Fruit fly (Drosophila melanogaster) whole organism, embryonic: Measurements from ENCODE around the gene CG45002.

ENCODE experiments used
- Atf6 ChIP-seq: fragments of 200-800 bp; sonication (Bioruptor generic); IDR thresholded peaks from 2 replicates; pipeline ENCODE4 v1.3.6; 2022; ENCODE audit warnings: missing biosample characterization, missing genetic modification characterization
- C15 ChIP-seq: fragments of 200-800 bp; sonication (Bioruptor generic); IDR thresholded peaks from 3 replicates; pipeline ENCODE4 v1.3.6; 2022; ENCODE audit warnings: missing biosample characterization, missing genetic modification characterization
- CG12219 ChIP-seq: fragments of 200-800 bp; sonication (Bioruptor generic); optimal IDR thresholded peaks from 3 replicates; lab custom pipeline; 2018; ENCODE audit warnings: missing biosample characterization, mild to moderate bottlenecking, missing genetic modification characterization
- CG13296 ChIP-seq: fragments of 200-800 bp; sonication (Bioruptor generic); optimal IDR thresholded peaks from 3 replicates; lab custom pipeline; 2018; ENCODE audit warnings: missing biosample characterization, mild to moderate bottlenecking, missing genetic modification characterization
- CG1647 ChIP-seq: fragments of 200-800 bp; sonication (Bioruptor generic); optimal IDR thresholded peaks from 3 replicates; lab custom pipeline; 2016; ENCODE audit warnings: missing biosample characterization, missing genetic modification characterization
- CG17328 ChIP-seq: fragments of 200-800 bp; sonication (Bioruptor generic); IDR thresholded peaks from 2 replicates; pipeline ENCODE4 v1.3.6; 2022; ENCODE audit warnings: missing biosample characterization, missing genetic modification characterization
- CG17385 ChIP-seq: fragments of 200-800 bp; sonication (Bioruptor generic); optimal IDR thresholded peaks from 3 replicates; lab custom pipeline; 2018; ENCODE audit warnings: missing biosample characterization, mild to moderate bottlenecking, missing genetic modification characterization
- CG18011 ChIP-seq: fragments of 200-800 bp; sonication (Bioruptor generic); optimal IDR thresholded peaks from 2 replicates; lab custom pipeline; 2017; ENCODE audit warnings: missing biosample characterization, missing genetic modification characterization, mild to moderate bottlenecking, moderate library complexity, missing genotype
- CG3726 ChIP-seq: fragments of 200-800 bp; sonication (Bioruptor generic); IDR thresholded peaks from 3 replicates; pipeline ENCODE4, ENCODE4 v1.3.6; 2022; ENCODE audit warnings: missing biosample characterization, missing genetic modification characterization
- CG3838 ChIP-seq: fragments of 200-800 bp; sonication (Bioruptor generic); optimal IDR thresholded peaks from 3 replicates; lab custom pipeline; 2016; ENCODE audit warnings: missing biosample characterization, missing genetic modification characterization
- CG6654 ChIP-seq: fragments of 200-800 bp; sonication (Bioruptor generic); optimal IDR thresholded peaks from 2 replicates; lab custom pipeline; 2017; ENCODE audit warnings: missing biosample characterization, mild to moderate bottlenecking, missing genetic modification characterization
- CG6683 ChIP-seq: fragments of 200-800 bp; sonication (Bioruptor generic); optimal IDR thresholded peaks from 2 replicates; lab custom pipeline; 2017; ENCODE audit warnings: missing biosample characterization, mild to moderate bottlenecking, missing genetic modification characterization, missing genetic modification reagents
- CG6765 ChIP-seq: fragments of 200-800 bp; sonication (Bioruptor generic); optimal IDR thresholded peaks from 3 replicates; lab custom pipeline; 2017; ENCODE audit warnings: missing biosample characterization, mild to moderate bottlenecking, missing genetic modification characterization
- CG7271 ChIP-seq: fragments of 200-800 bp; sonication (Bioruptor generic); optimal IDR thresholded peaks from 2 replicates; lab custom pipeline; 2018; ENCODE audit warnings: missing biosample characterization, mild to moderate bottlenecking, missing genetic modification characterization, moderate library complexity
- CG7745 ChIP-seq: fragments of 200-800 bp; sonication (Bioruptor generic); optimal IDR thresholded peaks from 2 replicates; lab custom pipeline; 2018; ENCODE audit warnings: missing biosample characterization, mild to moderate bottlenecking, missing genetic modification characterization, moderate library complexity
- D19B ChIP-seq: fragments of 200-800 bp; sonication (Bioruptor generic); optimal IDR thresholded peaks from 2 replicates; lab custom pipeline; 2017; ENCODE audit warnings: missing biosample characterization, mild to moderate bottlenecking, missing genetic modification characterization
- Dek ChIP-seq: fragments of 200-800 bp; sonication (Bioruptor generic); optimal IDR thresholded peaks from 3 replicates; lab custom pipeline; 2019; ENCODE audit warnings: missing biosample characterization, mild to moderate bottlenecking, missing genetic modification characterization, moderate library complexity
- Dip3 ChIP-seq: fragments of 200-800 bp; sonication (Bioruptor generic); optimal IDR thresholded peaks from 3 replicates; lab custom pipeline; 2016; ENCODE audit warnings: missing biosample characterization, missing genetic modification characterization
- HLH3B ChIP-seq: fragments of 200-800 bp; sonication (Bioruptor generic); IDR thresholded peaks from 2 replicates; pipeline ENCODE4 v1.3.6; 2022; ENCODE audit warnings: missing biosample characterization, missing genetic modification characterization
- Hand ChIP-seq: fragments of 200-800 bp; sonication (Bioruptor generic); optimal IDR thresholded peaks from 2 replicates; lab custom pipeline; 2017; ENCODE audit warnings: mild to moderate bottlenecking, missing biosample characterization, missing genetic modification reagents, missing genetic modification characterization
- HmgD ChIP-seq: fragments of 200-800 bp; sonication (Bioruptor generic); optimal IDR thresholded peaks from 3 replicates; lab custom pipeline; 2016; ENCODE audit warnings: missing biosample characterization, missing genetic modification characterization
- Hmx ChIP-seq: fragments of 200-800 bp; sonication (Bioruptor generic); optimal IDR thresholded peaks from 2 replicates; lab custom pipeline; 2016; ENCODE audit warnings: missing biosample characterization, missing genetic modification characterization
- Hr39 ChIP-seq: fragments of >200 bp; optimal IDR thresholded peaks from 2 replicates; lab custom pipeline; 2017
- NC2β ChIP-seq: fragments of 200-800 bp; sonication (Bioruptor generic); optimal IDR thresholded peaks from 2 replicates; lab custom pipeline; 2016; ENCODE audit warnings: missing biosample characterization, missing genetic modification characterization
- PHDP ChIP-seq: fragments of 200-800 bp; sonication (Bioruptor generic); optimal IDR thresholded peaks from 3 replicates; lab custom pipeline; 2018; ENCODE audit warnings: missing biosample characterization, mild to moderate bottlenecking, missing genetic modification characterization, moderate library complexity
- Ptx1 ChIP-seq: fragments of 200-800 bp; sonication (Bioruptor generic); IDR thresholded peaks from 2 replicates; pipeline ENCODE4 v1.3.6; 2022; ENCODE audit warnings: missing biosample characterization, missing genetic modification characterization
- Usf ChIP-seq: fragments of 200-800 bp; sonication (Bioruptor generic); optimal IDR thresholded peaks from 2 replicates; lab custom pipeline; 2017; ENCODE audit warnings: missing genotype, missing biosample characterization, missing genetic modification characterization
- ac ChIP-seq: fragments of 200-800 bp; sonication (Bioruptor generic); optimal IDR thresholded peaks from 3 replicates; lab custom pipeline; 2017; ENCODE audit warnings: missing biosample characterization, mild to moderate bottlenecking, missing genetic modification characterization
- aop ChIP-seq: fragments of 200-800 bp; sonication (Bioruptor generic); IDR thresholded peaks from 2 replicates; pipeline ENCODE4 v1.3.6; 2022; ENCODE audit warnings: missing biosample characterization, missing genetic modification characterization
- bab2 ChIP-seq: fragments of 200-800 bp; sonication (Bioruptor generic); optimal IDR thresholded peaks from 2 replicates; lab custom pipeline; 2016; ENCODE audit warnings: missing biosample characterization, missing genetic modification characterization
- btn ChIP-seq: fragments of 200-800 bp; sonication (Bioruptor generic); optimal IDR thresholded peaks from 2 replicates; lab custom pipeline; 2016; ENCODE audit warnings: missing biosample characterization, missing genetic modification characterization
- cg ChIP-seq: fragments of 200-800 bp; sonication (Bioruptor generic); optimal IDR thresholded peaks from 3 replicates; lab custom pipeline; 2019; ENCODE audit warnings: missing biosample characterization, mild to moderate bottlenecking, missing genetic modification characterization, moderate library complexity
- crp ChIP-seq, 2 experiments: fragments of 200-800 bp; sonication (Bioruptor generic); optimal IDR thresholded peaks; 2 replicates in 1 of 2; 3 replicates in 1 of 2; lab custom pipeline; 2017; ENCODE audit warnings: missing biosample characterization in 2 of 2, missing genetic modification characterization in 2 of 2, mild to moderate bottlenecking in 1 of 2, moderate library complexity in 1 of 2
- dan ChIP-seq: fragments of 200-800 bp; sonication (Bioruptor generic); IDR thresholded peaks from 2 replicates; pipeline ENCODE4 v1.3.6; 2022; ENCODE audit warnings: missing biosample characterization, missing genetic modification characterization
- dati ChIP-seq: fragments of 200-800 bp; sonication (Bioruptor generic); IDR thresholded peaks from 2 replicates; pipeline ENCODE4 v1.3.6; 2022; ENCODE audit warnings: missing biosample characterization, missing genetic modification characterization
- dm ChIP-seq: fragments of 200-800 bp; sonication (Bioruptor generic); optimal IDR thresholded peaks from 3 replicates; lab custom pipeline; 2016; ENCODE audit warnings: missing biosample characterization, missing genetic modification characterization
- fd3F ChIP-seq: fragments of 200-800 bp; sonication (Bioruptor generic); optimal IDR thresholded peaks from 2 replicates; lab custom pipeline; 2018; ENCODE audit warnings: missing biosample characterization, mild to moderate bottlenecking, missing genetic modification characterization, moderate library complexity
- fu2 ChIP-seq: fragments of 200-800 bp; sonication (Bioruptor generic); optimal IDR thresholded peaks from 2 replicates; lab custom pipeline; 2016; ENCODE audit warnings: missing biosample characterization, missing genetic modification characterization
- gfzf ChIP-seq: fragments of 200-800 bp; sonication (Bioruptor generic); optimal IDR thresholded peaks from 2 replicates; lab custom pipeline; 2016; ENCODE audit warnings: missing biosample characterization, mild to moderate bottlenecking, missing genetic modification characterization, moderate library complexity
- gsb ChIP-seq: fragments of 200-800 bp; sonication (Bioruptor generic); IDR thresholded peaks from 2 replicates; pipeline ENCODE4 v1.3.6; 2022; ENCODE audit warnings: missing biosample characterization, missing genetic modification characterization
- insv ChIP-seq, 2 experiments: fragments of 200-800 bp; sonication (Bioruptor generic); optimal IDR thresholded peaks; 3 replicates each; lab custom pipeline; 2016 to 2018; ENCODE audit warnings: missing biosample characterization in 2 of 2, missing genetic modification characterization in 2 of 2
- luna ChIP-seq: fragments of 200-800 bp; sonication (Bioruptor generic); optimal IDR thresholded peaks from 2 replicates; lab custom pipeline; 2016; ENCODE audit warnings: missing biosample characterization, missing genetic modification characterization
- pum ChIP-seq: fragments of 200-800 bp; sonication (Bioruptor generic); optimal IDR thresholded peaks from 2 replicates; lab custom pipeline; 2016; ENCODE audit warnings: missing biosample characterization, missing genetic modification characterization
- repo ChIP-seq: fragments of 200-800 bp; sonication (Bioruptor generic); optimal IDR thresholded peaks from 2 replicates; lab custom pipeline; 2016; ENCODE audit warnings: missing biosample characterization, missing genetic modification characterization
- schlank ChIP-seq: fragments of 200-800 bp; sonication (Bioruptor generic); optimal IDR thresholded peaks from 2 replicates; lab custom pipeline; 2018; ENCODE audit warnings: missing biosample characterization, mild to moderate bottlenecking, missing genetic modification characterization
- sima ChIP-seq: fragments of 200-800 bp; sonication (Bioruptor generic); optimal IDR thresholded peaks from 2 replicates; lab custom pipeline; 2016; ENCODE audit warnings: missing biosample characterization, missing genetic modification characterization
- sqz ChIP-seq: fragments of 200-800 bp; sonication (Bioruptor generic); optimal IDR thresholded peaks from 3 replicates; lab custom pipeline; 2018; ENCODE audit warnings: missing biosample characterization, mild to moderate bottlenecking, missing genetic modification characterization
- sr ChIP-seq: fragments of 200-800 bp; sonication (Bioruptor generic); IDR thresholded peaks from 3 replicates; pipeline ENCODE4 v1.3.6; 2022; ENCODE audit warnings: missing biosample characterization, missing genetic modification characterization
- tap ChIP-seq: fragments of 200-800 bp; optimal IDR thresholded peaks from 3 replicates; lab custom pipeline; 2019; ENCODE audit warnings: missing biosample characterization, mild to moderate bottlenecking, missing genetic modification characterization, moderate library complexity
- tin ChIP-seq: fragments of 200-800 bp; sonication (Bioruptor generic); optimal IDR thresholded peaks from 3 replicates; lab custom pipeline; 2016; ENCODE audit warnings: missing biosample characterization, missing genetic modification characterization
- wdn ChIP-seq: fragments of 200-800 bp; sonication (Bioruptor generic); IDR thresholded peaks from 2 replicates; pipeline ENCODE4 v1.3.6; 2022; ENCODE audit warnings: missing biosample characterization, missing genetic modification characterization
- z ChIP-seq: fragments of 200-800 bp; sonication (Bioruptor generic); IDR thresholded peaks from 3 replicates; pipeline ENCODE4 v1.3.6; 2022; ENCODE audit warnings: missing biosample characterization, missing genetic modification characterization
- zf30C ChIP-seq: fragments of 200-800 bp; sonication (Bioruptor generic); optimal IDR thresholded peaks from 3 replicates; lab custom pipeline; 2018; ENCODE audit warnings: missing biosample characterization, mild to moderate bottlenecking, missing genetic modification characterization

Gene CG45002

DNA sequence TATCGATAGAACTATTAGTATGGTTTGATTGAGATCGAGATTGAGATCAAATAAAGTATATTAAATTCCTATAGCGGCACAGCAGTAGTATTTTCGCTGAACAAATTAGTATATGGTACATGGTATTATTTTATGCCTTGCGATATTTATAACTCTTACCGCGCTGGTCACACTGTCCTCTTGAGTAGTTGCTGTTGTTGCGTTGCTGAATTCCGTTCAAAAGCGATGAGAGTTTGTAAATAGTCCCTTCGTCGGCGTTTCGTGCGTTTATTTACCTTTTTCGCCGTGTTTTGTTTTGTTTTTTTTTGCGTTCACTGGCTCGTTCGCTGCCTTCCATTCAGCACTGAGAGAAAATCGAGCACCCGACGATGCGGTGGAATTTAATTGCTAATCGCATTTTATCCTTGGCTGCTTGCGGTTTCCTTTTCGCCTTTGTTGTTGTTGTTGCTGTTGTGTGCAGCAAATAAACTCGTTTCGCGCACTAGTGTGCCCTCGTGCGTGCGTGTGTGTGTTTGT is 40.9 kb upstream of the CG45002 start, which contains the start of gene CG5004:
Gene CG5004, plus strand, starts transcription at position 182 of the 516 bp plus-strand sequence.
- no peak for TF ChIP-seq aop (GFP tag; lab: Robert Waterston, UW)
- TF ChIP-seq tap (tag; lab: Kevin White, UChicago), result no peak
- no peak for TF ChIP-seq Dip3 (GFP tag; lab: Kevin White, UChicago)
- no peak for TF ChIP-seq repo
- no peak for TF ChIP-seq pum (GFP tag; lab: Kevin White, UChicago)
- TF ChIP-seq CG12219 (GFP tag; lab: Kevin White, UChicago), result no peak
- no peak for TF ChIP-seq fd3F
- TF ChIP-seq tin (GFP tag; lab: Kevin White, UChicago), result no peak
- TF ChIP-seq wdn, result no peak
- no peak for TF ChIP-seq HLH3B
- TF ChIP-seq CG7271, result no peak
- no peak for TF ChIP-seq CG6683 (GFP tag; lab: Kevin White, UChicago)
- TF ChIP-seq NC2β (GFP tag; lab: Kevin White, UChicago), result no peak
- TF ChIP-seq bab2 (GFP tag; lab: Kevin White, UChicago), result no peak
- TF ChIP-seq sima (GFP tag; lab: Kevin White, UChicago), result no peak
- no peak for TF ChIP-seq Hmx
- TF ChIP-seq Atf6 (GFP tag; lab: Robert Waterston, UW), result no peak
- TF ChIP-seq CG6654 (GFP tag; lab: Kevin White, UChicago), result no peak
- peak; percentile 5 for TF ChIP-seq sqz (GFP tag; lab: Kevin White, UChicago)
- no peak for TF ChIP-seq C15 (GFP tag; lab: Robert Waterston, UW)
- no peak for TF ChIP-seq CG3726 (GFP tag; lab: Robert Waterston, UW)
- no peak for TF ChIP-seq CG3838 (GFP tag; lab: Kevin White, UChicago)
- no peak for TF ChIP-seq CG6765 (GFP tag; lab: Kevin White, UChicago)
- no peak for TF ChIP-seq insv (GFP tag; optimal IDR thresholded peaks at IDR 0.05; lab: Kevin White, UChicago)
- no peak for TF ChIP-seq fu2 (GFP tag; lab: Kevin White, UChicago)
- TF ChIP-seq D19B (GFP tag; lab: Kevin White, UChicago), result no peak
- no peak for TF ChIP-seq Hand
- TF ChIP-seq CG17385 (GFP tag; lab: Kevin White, UChicago), result no peak
- TF ChIP-seq Ptx1 (GFP tag; lab: Robert Waterston, UW), result no peak
- peak; percentile 77 for TF ChIP-seq gfzf (GFP tag; lab: Kevin White, UChicago)
- no peak for TF ChIP-seq CG17328 (GFP tag; lab: Robert Waterston, UW)
- TF ChIP-seq CG1647 (GFP tag; lab: Kevin White, UChicago), result no peak
- no peak for TF ChIP-seq luna (GFP tag; lab: Kevin White, UChicago)
- no peak for TF ChIP-seq ac
- peak; percentile 10 for TF ChIP-seq CG13296 (GFP tag; lab: Kevin White, UChicago)
- no peak for TF ChIP-seq btn
- no peak for TF ChIP-seq gsb
- no peak for TF ChIP-seq zf30C (GFP tag; lab: Kevin White, UChicago)
- peak; percentile 70 for TF ChIP-seq cg (GFP tag; lab: Kevin White, UChicago)
- TF ChIP-seq dan (GFP tag; lab: Robert Waterston, UW), result no peak
- TF ChIP-seq dati (GFP tag; lab: Robert Waterston, UW), result no peak
- no peak for TF ChIP-seq Usf (GFP tag; lab: Kevin White, UChicago)
- no peak for TF ChIP-seq Dek (tag; lab: Kevin White, UChicago)
- no peak for TF ChIP-seq z
- TF ChIP-seq CG18011 (GFP tag; lab: Kevin White, UChicago), result no peak
- TF ChIP-seq Hr39 (lab: Kevin White, UChicago), result no peak
- TF ChIP-seq crp (GFP tag; optimal IDR thresholded peaks at IDR 0.05; lab: Kevin White, UChicago), result no peak
- no peak for TF ChIP-seq PHDP (tag; lab: Kevin White, UChicago)
- no peak for TF ChIP-seq HmgD (GFP tag; lab: Kevin White, UChicago)
- no peak for TF ChIP-seq dm (GFP tag; lab: Kevin White, UChicago)
- no peak for TF ChIP-seq CG7745 (tag; lab: Kevin White, UChicago)
- TF ChIP-seq sr (GFP tag; lab: Robert Waterston, UW), result no peak
- TF ChIP-seq schlank (tag; lab: Kevin White, UChicago), result no peak
